Worm (Caenorhabditis elegans): Measurements from ENCODE around the gene imp-2.
A peak's percentile ranks its signal among the peaks of the same experiment; 100 is the strongest.

The imp-2 gene

DNA sequence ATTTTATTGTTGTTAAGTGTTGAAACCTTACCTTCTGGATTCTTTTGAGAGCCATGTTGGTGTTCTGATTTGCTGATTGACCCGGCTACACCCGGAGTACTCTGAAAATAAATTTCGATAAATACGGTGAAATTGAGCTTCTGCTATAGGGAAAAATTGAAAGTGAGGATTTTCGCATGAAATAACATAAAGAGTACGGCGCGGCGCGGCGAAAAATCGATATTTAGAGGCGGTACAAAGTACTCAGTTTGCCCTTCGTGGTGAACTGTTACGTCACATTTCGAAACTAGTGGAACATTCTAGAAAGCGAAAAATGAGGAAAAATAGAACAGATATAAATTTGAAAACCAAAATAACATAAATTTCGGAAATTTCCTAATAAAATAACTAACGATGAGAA lies 36.5 kb downstream of the imp-2 start, which contains the start of gene let-70 (continued):
- TF ChIP-seq pha-4 (GFP tag; IDR thresholded peaks at IDR 0.05): 0 out of 2 replicates have a peak, but pooled peaks have one; percentile 2
- no peak for TF ChIP-seq pha-4 (tag; optimal IDR thresholded peaks at IDR 0.05)
- TF ChIP-seq ZK546.5 (tag; optimal IDR thresholded peaks at IDR 0.05): no peak

DNA sequence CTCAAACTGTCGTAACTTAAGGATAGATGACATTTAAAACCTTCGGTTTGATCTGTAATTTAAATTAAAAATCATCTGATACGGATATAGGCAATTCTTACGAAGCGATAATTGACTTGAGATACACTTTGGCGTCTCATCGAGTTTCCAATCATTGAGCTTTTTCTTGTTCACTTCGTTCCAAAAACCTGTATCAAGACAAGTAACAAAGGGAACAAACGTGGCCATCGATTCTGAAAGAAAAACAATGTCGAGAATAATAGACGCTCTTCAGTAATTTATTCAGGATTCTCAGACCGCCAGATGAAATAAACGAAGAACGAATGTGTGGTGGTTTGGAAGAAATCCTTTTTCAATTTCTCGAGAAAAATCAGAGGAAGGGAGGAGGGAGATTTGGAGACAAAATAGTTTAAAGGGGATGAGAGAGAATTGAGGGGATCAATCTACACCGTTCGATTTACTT lies 37.8 kb downstream of the imp-2 start, which contains the start of gene atg-7:
Gene atg-7 (minus strand): TSS at position 233 of the 463 bp plus-strand sequence.
- TF ChIP-seq zfp-3 (GFP tag; conservative IDR thresholded peaks at IDR 0.05) (peak; percentile 69; the same call in 1 of the 2 replicates), hmg-1.1 (GFP tag; IDR thresholded peaks at IDR 0.05) (no peak), Y105C5A.15 (GFP tag; IDR thresholded peaks at IDR 0.05) (no peak), hlh-11 (tag; optimal IDR thresholded peaks at IDR 0.05) (no peak), zfp-2 (tag; optimal IDR thresholded peaks at IDR 0.05) (no peak), T20F7.1 (GFP tag; optimal IDR thresholded peaks at IDR 0.05) (no peak), nhr-76 (tag; optimal IDR thresholded peaks at IDR 0.05) (no peak), unc-130 (GFP tag; optimal IDR thresholded peaks at IDR 0.05) (no peak), lin-39 (tag; optimal IDR thresholded peaks at IDR 0.05) (no peak), spr-3 (GFP tag; optimal IDR thresholded peaks at IDR 0.05) (peak; percentile 70), gei-8 (GFP tag; optimal IDR thresholded peaks at IDR 0.05) (peak; percentile 25), ama-1 (optimal IDR thresholded peaks at IDR 0.05) (peak; percentile 83), egl-27 (tag; optimal IDR thresholded peaks at IDR 0.05) (no peak), lin-38 (GFP tag; IDR thresholded peaks at IDR 0.05) (0 out of 2 replicates have a peak, but pooled peaks have one; percentile 24), hif-1 (tag; optimal IDR thresholded peaks at IDR 0.05) (peak in 1 of 2 experiments; percentile 10), dmd-6 (GFP tag; IDR thresholded peaks at IDR 0.05) (peak; percentile 13; the same call in 1 of the 2 replicates), unc-62 (GFP tag; optimal IDR thresholded peaks at IDR 0.05 in 1 of 2) (peak in 1 of 2 experiments; percentile 77), unc-62 (tag; optimal IDR thresholded peaks at IDR 0.05) (no peak), ctbp-1 (GFP tag; IDR thresholded peaks at IDR 0.05) (0 out of 2 replicates have a peak, but pooled peaks have one; percentile 25), lsy-2 (tag; optimal IDR thresholded peaks at IDR 0.05) (peak in 1 of 2 experiments; percentile 21), daf-12 (tag; optimal IDR thresholded peaks at IDR 0.05) (no peak), T26A8.4 (GFP tag; IDR thresholded peaks at IDR 0.05) (peak; percentile 71), ceh-28 (tag; optimal IDR thresholded peaks at IDR 0.05) (no peak), nhr-25 (tag; optimal IDR thresholded peaks at IDR 0.05; ENCODE audit: borderline replicate concordance, insufficient read depth) (no peak), daf-16 (GFP tag; optimal IDR thresholded peaks at IDR 0.05) (no peak), daf-16 (tag; optimal IDR thresholded peaks at IDR 0.05) (peak; percentile 51), dve-1 (tag; optimal IDR thresholded peaks at IDR 0.05; ENCODE audit: insufficient read depth) (peak; percentile 61), nhr-102 (tag; optimal IDR thresholded peaks at IDR 0.05) (peak; percentile 17), ztf-11 (tag; optimal IDR thresholded peaks at IDR 0.05) (no peak), unc-39 (tag; optimal IDR thresholded peaks at IDR 0.05) (no peak), madf-5 (GFP tag; IDR thresholded peaks at IDR 0.05) (no peak), zip-2 (tag; optimal IDR thresholded peaks at IDR 0.05) (peak; percentile 44), nhr-11 (tag; optimal IDR thresholded peaks at IDR 0.05) (no peak), fos-1 (tag; optimal IDR thresholded peaks at IDR 0.05) (no peak), ceh-44 (GFP tag; IDR thresholded peaks at IDR 0.05) (no peak), mdl-1 (tag; optimal IDR thresholded peaks at IDR 0.05) (peak in 1 of 2 experiments; percentile 5), attf-4 (tag; optimal IDR thresholded peaks at IDR 0.05) (no peak), lin-29 (GFP tag; IDR thresholded peaks at IDR 0.05) (peak; percentile 22; the same call in 1 of the 2 replicates), nhr-48 (tag; optimal IDR thresholded peaks at IDR 0.05) (no peak), spr-1 (tag; optimal IDR thresholded peaks at IDR 0.05) (no peak), php-3 (GFP tag; IDR thresholded peaks at IDR 0.05) (peak; percentile 23; the same call in 1 of the 2 replicates)
